Worm (Caenorhabditis elegans) whole organism, L4/young adult: ENCODE data around the gene gtf-2H5.

Source experiments
- dao-5 ChIP-seq: sonication (generic microtip); optimal IDR thresholded peaks from 2 replicates; lab custom pipeline; 2016; ENCODE audit warnings: missing genotype, missing genetic modification characterization, moderate library complexity, missing compliant biosample characterization
- him-1 ChIP-seq: sonication (generic microtip); optimal IDR thresholded peaks from 2 replicates; lab custom pipeline; 2016; ENCODE audit warnings: missing genotype, missing genetic modification reagents, missing genetic modification characterization, missing compliant biosample characterization

- TF ChIP-seq him-1 (tag; lab: Kevin White, UChicago): no peak
- no peak for TF ChIP-seq dao-5 (tag; lab: Kevin White, UChicago)
These were observed 37.1 kb upstream of the gtf-2H5 start, which contains the start of gene T19C3.3 for ce11 chrIII:614447-614846.
